Worm (Caenorhabditis elegans) whole organism, midembryonic: ENCODE data around the gene tars-1.

ENCODE experiments used
- T22C8.4 ChIP-seq: fragments of 200-800 bp; sonication (Bioruptor generic); IDR thresholded peaks from 2 replicates; pipeline ENCODE4 v1.3.6; 2022; ENCODE audit warnings: missing genetic modification characterization, missing compliant biosample characterization
- cog-1 ChIP-seq: sonication (generic microtip); optimal IDR thresholded peaks from 2 replicates; lab custom pipeline; 2016; ENCODE audit warnings: missing genetic modification characterization, missing compliant biosample characterization
- flt-1 ChIP-seq: fragments of 200-800 bp; sonication (Bioruptor generic); IDR thresholded peaks from 2 replicates; pipeline ENCODE4 v1.3.6; 2022; ENCODE audit warnings: missing genetic modification characterization, missing compliant biosample characterization
- klf-2 ChIP-seq: fragments of 200-800 bp; sonication (Bioruptor generic); conservative IDR thresholded peaks from 2 replicates; pipeline ENCODE4 v1.3.6; 2022; ENCODE audit warnings: missing genetic modification reagents, missing genetic modification characterization, missing compliant biosample characterization
- med-1 ChIP-seq: sonication (generic microtip); optimal IDR thresholded peaks from 2 replicates; lab custom pipeline; 2017; ENCODE audit warnings: missing genetic modification characterization, mild to moderate bottlenecking, missing compliant biosample characterization, antibody characterized with exemption, missing genetic modification reagents; ENCODE audit not compliant: insufficient read depth
- ref-1 ChIP-seq: fragments of 200-800 bp; sonication (Bioruptor generic); conservative IDR thresholded peaks from 2 replicates; pipeline ENCODE4 v1.3.6; 2022; ENCODE audit warnings: missing genetic modification reagents, missing genetic modification characterization, missing compliant biosample characterization
- tab-1 ChIP-seq: fragments of 200-800 bp; sonication (Bioruptor generic); IDR thresholded peaks from 2 replicates; pipeline ENCODE4 v1.3.6; 2022; ENCODE audit warnings: missing genetic modification characterization, missing compliant biosample characterization
- ztf-23 ChIP-seq: fragments of 200-800 bp; sonication (Bioruptor generic); IDR thresholded peaks from 2 replicates; pipeline ENCODE4 v1.3.6; 2022; ENCODE audit warnings: missing genetic modification reagents, missing genetic modification characterization, missing compliant biosample characterization
- ztf-29 ChIP-seq: fragments of 200-800 bp; sonication (Bioruptor generic); IDR thresholded peaks from 2 replicates; pipeline ENCODE4 v1.3.6; 2022; ENCODE audit warnings: missing genetic modification reagents, missing genetic modification characterization, missing compliant biosample characterization

The tars-1 gene

ce11 chrII:11652125-11652524 lies 43.3 kb downstream of the tars-1 start:
- TF ChIP-seq ref-1 (GFP tag; lab: Robert Waterston, UW) (no peak), med-1 (GFP tag; lab: Kevin White, UChicago) (no peak), ztf-29 (GFP tag; lab: Robert Waterston, UW) (no peak), T22C8.4 (no peak), ztf-23 (GFP tag; lab: Robert Waterston, UW) (no peak), flt-1 (GFP tag; lab: Robert Waterston, UW) (no peak), klf-2 (GFP tag; lab: Robert Waterston, UW) (no peak), tab-1 (no peak), cog-1 (no peak)

DNA sequence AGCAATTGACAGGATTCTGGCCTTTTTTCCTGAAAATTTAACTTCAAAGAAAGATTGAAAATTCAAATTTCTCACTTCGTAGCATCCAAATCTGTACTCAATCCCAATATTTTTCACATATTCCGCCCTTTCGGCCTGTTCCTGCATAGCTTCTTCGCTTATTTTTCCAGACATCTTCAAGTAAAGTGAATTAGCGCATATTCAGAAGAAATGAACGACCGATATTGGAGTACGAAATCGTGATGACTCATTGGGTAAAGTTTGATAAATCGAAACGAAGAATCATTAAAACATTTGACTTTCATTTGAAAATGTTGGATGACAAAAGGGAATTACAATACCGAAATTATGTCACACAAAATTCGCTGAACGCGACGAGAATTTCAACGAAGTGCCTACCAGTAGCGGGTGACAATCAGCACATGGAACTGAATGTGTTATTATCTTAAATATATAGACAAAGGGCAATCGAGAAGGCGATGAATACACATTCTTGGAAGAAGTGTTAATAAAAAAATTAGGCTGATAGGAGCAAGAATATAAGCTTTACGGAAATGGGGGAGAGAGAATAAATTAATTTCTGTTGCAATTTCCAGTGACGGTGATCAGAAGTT lies 44.4 kb downstream of the tars-1 start, which contains the start of gene coa-7:
coa-7 (minus strand) TSS at position 174 of the 614 bp plus-strand sequence.
- no peak for TF ChIP-seq klf-2 (GFP tag; lab: Robert Waterston, UW)
- no peak for TF ChIP-seq cog-1
- TF ChIP-seq ztf-29 (GFP tag; lab: Robert Waterston, UW), result no peak
- TF ChIP-seq T22C8.4, result no peak
- TF ChIP-seq ref-1 (GFP tag; lab: Robert Waterston, UW), result no peak
- no peak for TF ChIP-seq ztf-23 (GFP tag; lab: Robert Waterston, UW)
- no peak for TF ChIP-seq tab-1
- TF ChIP-seq flt-1 (GFP tag; lab: Robert Waterston, UW), result no peak
- TF ChIP-seq med-1 (GFP tag; lab: Kevin White, UChicago), result no peak

DNA sequence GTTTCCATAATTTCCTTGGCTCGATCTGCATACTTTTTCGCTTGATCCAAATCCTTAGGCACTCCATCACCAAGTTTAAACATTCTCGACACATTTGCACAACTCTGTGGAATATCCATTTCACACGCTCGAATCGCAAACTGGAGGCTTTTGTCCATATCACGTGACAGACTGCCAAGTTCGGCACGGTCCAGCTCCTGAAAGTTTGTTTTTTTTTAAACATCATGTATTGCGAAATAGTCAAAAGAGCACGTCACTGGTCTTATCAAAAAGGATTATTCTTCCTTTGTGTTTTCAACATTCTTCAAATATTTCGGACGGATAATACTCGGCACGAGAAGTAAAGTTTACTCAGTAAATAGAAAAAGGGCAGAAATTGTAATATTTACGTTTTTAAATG lies 46.2 kb downstream of the tars-1 start:
- TF ChIP-seq T22C8.4 (no peak), ztf-23 (GFP tag; lab: Robert Waterston, UW) (no peak), tab-1 (no peak), klf-2 (GFP tag; lab: Robert Waterston, UW) (no peak), flt-1 (GFP tag; lab: Robert Waterston, UW) (no peak), cog-1 (no peak), ztf-29 (GFP tag; lab: Robert Waterston, UW) (no peak), ref-1 (GFP tag; lab: Robert Waterston, UW) (no peak), med-1 (GFP tag; lab: Kevin White, UChicago) (no peak)

- TF ChIP-seq ref-1 (GFP tag; lab: Robert Waterston, UW), result no peak
- TF ChIP-seq flt-1 (GFP tag; lab: Robert Waterston, UW), result no peak
- TF ChIP-seq tab-1, result no peak
Measured at ce11 chrII:11646874-11647273, 48.6 kb downstream of the tars-1 start.

DNA sequence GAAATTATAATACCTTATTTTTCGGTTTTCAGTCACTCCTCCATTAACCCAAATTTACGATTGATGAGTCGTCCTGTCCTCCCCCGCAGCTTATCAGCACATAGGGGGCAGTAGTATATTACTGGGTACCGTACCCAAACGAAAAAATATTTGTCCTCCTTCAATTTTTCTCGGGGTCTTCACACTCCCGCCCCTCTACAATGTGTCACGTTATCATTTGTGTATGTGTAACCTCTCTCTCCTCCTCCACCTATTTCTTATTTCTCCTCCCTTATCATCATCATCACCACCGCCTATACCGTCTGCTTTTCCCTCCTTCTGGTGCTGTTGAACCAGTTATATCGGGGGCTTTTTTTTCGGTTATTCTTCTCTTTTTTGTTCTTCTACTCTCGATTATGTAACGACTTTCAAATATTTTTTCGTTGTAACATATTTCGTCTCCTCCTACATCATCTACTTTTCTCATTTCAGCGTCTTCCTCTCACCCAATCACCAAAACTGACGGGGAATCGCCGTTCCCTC lies 49.1 kb downstream of the tars-1 start, which contains the start of gene ghi-1:
ghi-1 (plus strand) TSS at position 472 of the 522 bp plus-strand sequence.
- TF ChIP-seq ref-1 (GFP tag; lab: Robert Waterston, UW), result no peak
- TF ChIP-seq flt-1 (GFP tag; lab: Robert Waterston, UW), result no peak

DNA sequence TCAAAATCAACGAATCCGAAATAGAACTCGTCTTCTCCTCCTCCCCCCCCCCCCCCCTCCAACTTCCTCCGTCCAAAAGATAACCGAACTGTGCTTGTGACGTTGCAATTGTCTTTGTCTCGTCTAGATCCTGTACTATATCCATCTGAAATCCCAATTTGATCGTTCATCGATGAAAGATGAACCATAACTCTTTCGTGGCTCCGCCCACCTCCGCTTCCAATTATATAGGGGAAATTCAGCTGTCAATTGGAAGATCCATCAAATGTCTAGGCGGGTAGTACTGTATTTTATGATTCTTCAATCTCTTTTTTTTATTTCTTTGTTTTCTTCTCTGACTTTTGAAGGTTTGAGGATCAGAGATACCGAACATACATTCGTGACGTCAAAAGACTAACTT lies 50.1 kb downstream of the tars-1 start:
- no peak for TF ChIP-seq tab-1
- no peak for TF ChIP-seq klf-2 (GFP tag; lab: Robert Waterston, UW)
- no peak for TF ChIP-seq cog-1
- TF ChIP-seq ztf-23 (GFP tag; lab: Robert Waterston, UW), result no peak

- TF ChIP-seq T22C8.4, result no peak
- no peak for TF ChIP-seq ztf-23 (GFP tag; lab: Robert Waterston, UW)
- TF ChIP-seq ztf-29 (GFP tag; lab: Robert Waterston, UW), result no peak
- no peak for TF ChIP-seq tab-1
- TF ChIP-seq klf-2 (GFP tag; lab: Robert Waterston, UW), result no peak
- no peak for TF ChIP-seq med-1 (GFP tag; lab: Kevin White, UChicago)
- no peak for TF ChIP-seq flt-1 (GFP tag; lab: Robert Waterston, UW)
- TF ChIP-seq ref-1 (GFP tag; lab: Robert Waterston, UW), result no peak
- TF ChIP-seq cog-1, result no peak
Measured at ce11 chrII:11644535-11644934, 50.9 kb downstream of the tars-1 start.

ce11 chrII:11642736-11643135 lies 52.7 kb downstream of the tars-1 start:
- TF ChIP-seq tab-1 (no peak), cog-1 (no peak), flt-1 (GFP tag; lab: Robert Waterston, UW) (no peak), klf-2 (GFP tag; lab: Robert Waterston, UW) (no peak), ref-1 (GFP tag; lab: Robert Waterston, UW) (no peak), med-1 (GFP tag; lab: Kevin White, UChicago) (no peak), ztf-23 (GFP tag; lab: Robert Waterston, UW) (no peak), T22C8.4 (no peak), ztf-29 (GFP tag; lab: Robert Waterston, UW) (no peak)

- TF ChIP-seq med-1 (GFP tag; lab: Kevin White, UChicago) (no peak), klf-2 (GFP tag; lab: Robert Waterston, UW) (no peak), cog-1 (no peak), tab-1 (no peak), T22C8.4 (no peak), ztf-29 (GFP tag; lab: Robert Waterston, UW) (no peak)
Measured at ce11 chrII:11642025-11642424, 53.4 kb downstream of the tars-1 start.
